Worm (Caenorhabditis elegans) whole organism, late embryonic: ENCODE data around the gene C06E4.5.

Experiments
- K02D7.2 ChIP-seq: sonication (generic microtip); optimal IDR thresholded peaks from 2 replicates; lab custom pipeline; 2017; ENCODE audit warnings: mild to moderate bottlenecking, missing genetic modification characterization, missing compliant biosample characterization
- ahr-1 ChIP-seq: sonication (generic microtip); optimal IDR thresholded peaks from 2 replicates; lab custom pipeline; 2016; ENCODE audit warnings: missing genetic modification characterization, missing compliant biosample characterization
- ceh-6 ChIP-seq: fragments of 200-800 bp; sonication (Bioruptor generic); optimal IDR thresholded peaks from 2 replicates; lab custom pipeline; 2018; ENCODE audit warnings: mild to moderate bottlenecking, missing genetic modification characterization, missing compliant biosample characterization
- elt-2 ChIP-seq: sonication (generic microtip); optimal IDR thresholded peaks from 2 replicates; lab custom pipeline; 2016; ENCODE audit warnings: missing genetic modification reagents, missing genetic modification characterization, missing compliant biosample characterization
- gmeb-2 ChIP-seq: sonication (generic microtip); optimal IDR thresholded peaks from 2 replicates; lab custom pipeline; 2016; ENCODE audit warnings: missing genetic modification characterization, inconsistent platforms, missing compliant biosample characterization
- hlh-15 ChIP-seq: sonication (generic microtip); optimal IDR thresholded peaks from 2 replicates; lab custom pipeline; 2016; ENCODE audit warnings: missing genetic modification characterization, missing compliant biosample characterization
- hlh-6 ChIP-seq: sonication (generic microtip); optimal IDR thresholded peaks from 2 replicates; lab custom pipeline; 2016; ENCODE audit warnings: missing genotype, missing genetic modification characterization, missing compliant biosample characterization
- lim-6 ChIP-seq: sonication (generic microtip); optimal IDR thresholded peaks from 2 replicates; lab custom pipeline; 2016; ENCODE audit warnings: missing genetic modification characterization, missing compliant biosample characterization
- pha-2 ChIP-seq: sonication (generic microtip); optimal IDR thresholded peaks from 2 replicates; lab custom pipeline; 2017; ENCODE audit warnings: mild to moderate bottlenecking, missing genetic modification characterization, missing compliant biosample characterization
- pha-4 ChIP-seq: fragments of 150-350 bp; optimal IDR thresholded peaks from 2 replicates; lab custom pipeline; 2018; ENCODE audit warnings: missing biosample characterization, missing genetic modification reagents, missing genetic modification characterization
- pqm-1 ChIP-seq: sonication (generic microtip); optimal IDR thresholded peaks from 2 replicates; lab custom pipeline; 2016; ENCODE audit warnings: missing genetic modification characterization, missing compliant biosample characterization
- pros-1 ChIP-seq: fragments of 150-350 bp; optimal IDR thresholded peaks from 2 replicates; lab custom pipeline; 2014; ENCODE audit warnings: missing biosample characterization, missing genetic modification reagents, missing genetic modification characterization
- sox-4 ChIP-seq: sonication (generic microtip); optimal IDR thresholded peaks from 2 replicates; lab custom pipeline; 2017; ENCODE audit warnings: mild to moderate bottlenecking, missing genetic modification characterization, inconsistent platforms, missing compliant biosample characterization
- ttx-3 ChIP-seq: sonication (generic microtip); optimal IDR thresholded peaks from 2 replicates; lab custom pipeline; 2016; ENCODE audit warnings: missing genetic modification reagents, missing genetic modification characterization, missing compliant biosample characterization

ce11 chrIV:7253271-7253670, 1.5 kb upstream of the C06E4.5 start:
- TF ChIP-seq hlh-15 (no peak), pqm-1 (tag; lab: Kevin White, UChicago) (no peak), pros-1 (tag; lab: Kevin White, UChicago) (no peak), elt-2 (no peak), pha-4 (tag; lab: Kevin White, UChicago) (no peak), ahr-1 (tag; lab: Kevin White, UChicago) (no peak), pha-2 (tag; lab: Kevin White, UChicago) (no peak), ceh-6 (no peak), gmeb-2 (tag; lab: Kevin White, UChicago) (no peak), K02D7.2 (tag; lab: Kevin White, UChicago) (no peak), hlh-6 (tag; lab: Kevin White, UChicago) (no peak), lim-6 (tag; lab: Kevin White, UChicago) (no peak), sox-4 (tag; lab: Kevin White, UChicago) (no peak), ttx-3 (tag; lab: Kevin White, UChicago) (no peak)
